Fruit fly (Drosophila melanogaster): Measurements from ENCODE around the gene aop.

The aop gene

DNA sequence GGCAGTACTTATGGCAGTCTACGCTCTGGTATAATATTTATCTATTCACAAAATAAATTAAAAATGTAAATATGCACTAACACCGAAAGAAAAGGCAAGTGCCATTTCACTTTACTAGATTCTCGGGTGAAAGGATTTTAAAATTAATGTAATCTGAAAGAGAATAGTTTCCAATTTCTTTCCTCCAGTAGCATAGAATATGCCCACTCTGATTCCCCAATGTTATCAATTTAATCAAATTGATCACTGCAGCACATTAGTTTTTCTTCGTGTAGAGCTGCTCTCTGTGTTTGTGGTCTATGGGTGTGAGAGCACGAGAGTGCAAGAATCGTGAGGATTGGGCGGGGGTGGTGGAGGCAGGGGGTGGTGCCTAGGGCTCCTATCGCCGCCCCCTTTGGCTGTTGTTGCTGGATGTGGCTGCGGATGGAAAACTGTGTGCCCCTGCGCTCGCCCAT, 22.6 kb upstream of the aop start (continued):
- TF ChIP-seq CG11294 (GFP tag; IDR thresholded peaks at IDR 0.05) (peak; percentile 86), vri (GFP tag; optimal IDR thresholded peaks at IDR 0.05) (peak; percentile 63), eg (GFP tag; IDR thresholded peaks at IDR 0.05) (peak; percentile 91), Gug (GFP tag; IDR thresholded peaks at IDR 0.05) (peak; percentile 80), Hr38 (GFP tag; optimal IDR thresholded peaks at IDR 0.05) (no peak), CG1621 (tag; optimal IDR thresholded peaks at IDR 0.05) (peak; percentile 67), topi (GFP tag; optimal IDR thresholded peaks at IDR 0.05) (peak; percentile 87), Sox14 (GFP tag; optimal IDR thresholded peaks at IDR 0.05) (peak; percentile 93), pdm3 (GFP tag; optimal IDR thresholded peaks at IDR 0.05) (peak; percentile 89), OdsH (GFP tag; optimal IDR thresholded peaks at IDR 0.05) (peak; percentile 94), CG10631 (GFP tag; optimal IDR thresholded peaks at IDR 0.05) (peak; percentile 94), CG31627 (GFP tag; optimal IDR thresholded peaks at IDR 0.05) (peak; percentile 83), CG15336 (GFP tag; IDR thresholded peaks at IDR 0.05) (peak; percentile 93), Smox (GFP tag; optimal IDR thresholded peaks at IDR 0.05) (peak; percentile 80), CG6163 (GFP tag; IDR thresholded peaks at IDR 0.05) (peak; percentile 90), Ets21C (GFP tag; optimal IDR thresholded peaks at IDR 0.05) (peak; percentile 75), CG8632 (GFP tag; optimal IDR thresholded peaks at IDR 0.05) (peak; percentile 79), acj6 (GFP tag; optimal IDR thresholded peaks at IDR 0.05) (peak; percentile 91), Sox15 (GFP tag; optimal IDR thresholded peaks at IDR 0.05) (peak; percentile 79), net (GFP tag; optimal IDR thresholded peaks at IDR 0.05) (peak; percentile 91), ss (GFP tag; optimal IDR thresholded peaks at IDR 0.05) (peak; percentile 67 to 76), CG8119 (GFP tag; IDR thresholded peaks at IDR 0.05) (peak; percentile 93)

DNA sequence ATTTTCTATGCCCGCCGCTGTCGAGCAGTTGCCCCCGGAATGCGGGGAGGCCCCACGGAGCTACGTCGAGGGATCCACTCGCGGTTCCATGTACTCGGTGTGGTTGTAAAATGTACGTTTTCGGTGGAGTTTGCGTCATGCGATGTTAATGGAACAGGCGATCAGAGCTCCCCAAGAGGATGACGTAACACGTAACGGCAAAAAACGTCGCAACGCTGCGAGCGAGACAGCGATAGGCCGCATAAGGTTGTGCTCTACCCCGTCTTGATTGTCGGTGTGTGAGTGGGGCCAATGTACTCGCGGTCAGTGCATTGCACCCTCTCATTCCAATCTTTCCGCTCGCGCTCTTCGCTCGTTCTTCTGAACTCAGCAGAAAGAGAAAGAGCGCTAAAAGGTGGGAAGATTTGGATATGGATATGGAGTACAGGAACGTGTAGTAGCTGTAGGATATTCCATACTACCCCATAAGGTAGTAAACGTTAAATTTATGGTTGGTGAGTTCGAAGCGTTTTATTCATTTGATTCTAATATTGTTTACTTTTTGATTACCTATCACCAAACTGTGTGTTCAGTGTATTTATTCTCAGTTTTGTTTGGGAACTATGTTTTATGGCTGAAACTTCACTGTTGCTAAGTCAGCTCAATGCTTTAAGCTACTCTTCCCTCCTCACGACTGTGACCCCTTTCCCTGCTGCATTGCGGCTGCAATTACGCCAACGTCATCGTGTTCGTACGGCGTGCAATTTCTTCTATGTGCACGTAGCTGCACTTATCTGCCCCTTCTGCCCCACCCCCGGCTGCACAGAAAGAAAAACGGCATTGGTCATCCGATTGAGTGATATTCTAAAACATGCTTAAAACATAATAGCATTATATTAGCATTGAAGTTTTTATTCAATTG, 21.8 kb upstream of the aop start:
- TF ChIP-seq salr (GFP tag; optimal IDR thresholded peaks at IDR 0.05), result no peak
- peak; percentile 22 for TF ChIP-seq fkh (GFP tag; optimal IDR thresholded peaks at IDR 0.05)
- peak in 1 of 2 experiments; percentile 31 for TF ChIP-seq ss (GFP tag; optimal IDR thresholded peaks at IDR 0.05)
- no peak for TF ChIP-seq Ets21C (GFP tag; optimal IDR thresholded peaks at IDR 0.05)
- no peak for TF ChIP-seq Smox (GFP tag; optimal IDR thresholded peaks at IDR 0.05)
- TF ChIP-seq CG11762 (GFP tag; optimal IDR thresholded peaks at IDR 0.05; ENCODE audit: insufficient read depth), result no peak
- no peak for TF ChIP-seq Sox14 (GFP tag; optimal IDR thresholded peaks at IDR 0.05)
- no peak for TF ChIP-seq fd85E (GFP tag; optimal IDR thresholded peaks at IDR 0.05)
- TF ChIP-seq spab (GFP tag; optimal IDR thresholded peaks at IDR 0.05), result no peak
- TF ChIP-seq CG6808 (GFP tag; optimal IDR thresholded peaks at IDR 0.05), result no peak
- TF ChIP-seq Eip78C (GFP tag), result peak; percentile 75
- TF ChIP-seq CG16779 (tag; optimal IDR thresholded peaks at IDR 0.05), result peak; percentile 33
- no peak for TF ChIP-seq CG10631 (GFP tag; optimal IDR thresholded peaks at IDR 0.05)
- TF ChIP-seq vri (GFP tag; optimal IDR thresholded peaks at IDR 0.05), result peak; percentile 99
- TF ChIP-seq Eip93F (GFP tag; optimal IDR thresholded peaks at IDR 0.05), result no peak
- no peak for TF ChIP-seq CG10669 (GFP tag; optimal IDR thresholded peaks at IDR 0.05)
- TF ChIP-seq topi (GFP tag; optimal IDR thresholded peaks at IDR 0.05), result no peak
- no peak for TF ChIP-seq esn (GFP tag; optimal IDR thresholded peaks at IDR 0.05)
- peak; percentile 86 for TF ChIP-seq Lpt (GFP tag; optimal IDR thresholded peaks at IDR 0.05)
- peak; percentile 93 for TF ChIP-seq svp (GFP tag)
- no peak for TF ChIP-seq CG6276 (GFP tag; optimal IDR thresholded peaks at IDR 0.05)
- TF ChIP-seq CG6792 (GFP tag; optimal IDR thresholded peaks at IDR 0.05), result no peak
- no peak for TF ChIP-seq CG4318 (GFP tag; optimal IDR thresholded peaks at IDR 0.05)
- TF ChIP-seq CG34406 (GFP tag; optimal IDR thresholded peaks at IDR 0.05), result no peak
- peak; percentile 22 for TF ChIP-seq dsx (GFP tag; optimal IDR thresholded peaks at IDR 0.05; ENCODE audit: poor library complexity, severe bottlenecking)
- TF ChIP-seq pdm3 (GFP tag; optimal IDR thresholded peaks at IDR 0.05), result no peak
- TF ChIP-seq cyc (GFP tag; optimal IDR thresholded peaks at IDR 0.05), result no peak
- TF ChIP-seq Sox15 (GFP tag; optimal IDR thresholded peaks at IDR 0.05), result no peak
- no peak for TF ChIP-seq CG32006 (GFP tag; optimal IDR thresholded peaks at IDR 0.05)
- no peak for TF ChIP-seq CG11902 (GFP tag; optimal IDR thresholded peaks at IDR 0.05)
- TF ChIP-seq dac (GFP tag; optimal IDR thresholded peaks at IDR 0.05), result no peak
- TF ChIP-seq Hr4 (GFP tag; optimal IDR thresholded peaks at IDR 0.05), result no peak
- TF ChIP-seq Blimp-1 (GFP tag; optimal IDR thresholded peaks at IDR 0.05), result no peak
- TF ChIP-seq CG11294 (GFP tag; IDR thresholded peaks at IDR 0.05), result no peak
- peak; percentile 34 for TF ChIP-seq CG3919 (GFP tag; optimal IDR thresholded peaks at IDR 0.05)
